Worm (Caenorhabditis elegans) whole organism, mixed stage, embryonic: ENCODE measurements around the gene srh-241.

Source experiments
- M03D4.4 ChIP-seq: sonication (generic microtip); optimal IDR thresholded peaks from 2 replicates; lab custom pipeline; 2017; ENCODE audit warnings: mild to moderate bottlenecking, missing genetic modification characterization, missing compliant biosample characterization
- bed-3 ChIP-seq: fragments of 200-800 bp; sonication (Bioruptor generic); optimal IDR thresholded peaks from 3 replicates; lab custom pipeline; 2018; ENCODE audit warnings: mild to moderate bottlenecking, missing genetic modification characterization, moderate library complexity, missing compliant biosample characterization
- blmp-1 ChIP-seq: fragments of 150-350 bp; optimal IDR thresholded peaks from 2 replicates; lab custom pipeline; 2014; ENCODE audit warnings: missing biosample characterization, missing genetic modification characterization
- ceh-83 ChIP-seq: fragments of 200-800 bp; sonication (Bioruptor generic); optimal IDR thresholded peaks from 2 replicates; lab custom pipeline; 2018; ENCODE audit warnings: mild to moderate bottlenecking, missing genetic modification characterization, missing compliant biosample characterization
- ces-1 ChIP-seq: fragments of 150-350 bp; optimal IDR thresholded peaks from 2 replicates; lab custom pipeline; 2014; ENCODE audit warnings: missing biosample characterization, missing genetic modification reagents, missing genetic modification characterization
- cnd-1 ChIP-seq: fragments of 200-800 bp; sonication (Bioruptor generic); optimal IDR thresholded peaks from 2 replicates; lab custom pipeline; 2018; ENCODE audit warnings: mild to moderate bottlenecking, missing genetic modification characterization, missing compliant biosample characterization
- drap-1 ChIP-seq: fragments of 200-800 bp; sonication (Bioruptor generic); optimal IDR thresholded peaks from 3 replicates; lab custom pipeline; 2018; ENCODE audit warnings: mild to moderate bottlenecking, missing genetic modification characterization, missing compliant biosample characterization
- elt-1 ChIP-seq: sonication (generic microtip); optimal IDR thresholded peaks from 2 replicates; lab custom pipeline; 2017; ENCODE audit warnings: missing genetic modification characterization, mild to moderate bottlenecking, missing compliant biosample characterization, antibody characterized with exemption, moderate library complexity, borderline replicate concordance; ENCODE audit not compliant: insufficient read depth
- elt-3 ChIP-seq: fragments of 150-350 bp; optimal IDR thresholded peaks from 2 replicates; lab custom pipeline; 2014; ENCODE audit warnings: missing biosample characterization, missing genetic modification characterization
- hlh-1 ChIP-seq: fragments of 150-350 bp; optimal IDR thresholded peaks from 2 replicates; lab custom pipeline; 2014; ENCODE audit warnings: missing biosample characterization, missing genetic modification reagents, missing genetic modification characterization
- lin-13 ChIP-seq: fragments of 150-350 bp; optimal IDR thresholded peaks from 2 replicates; lab custom pipeline; 2014; ENCODE audit warnings: missing biosample characterization, missing genetic modification characterization
- mab-5 ChIP-seq: fragments of 150-350 bp; optimal IDR thresholded peaks from 2 replicates; lab custom pipeline; 2014; ENCODE audit warnings: missing biosample characterization, missing genetic modification characterization
- mep-1 ChIP-seq: fragments of 150-350 bp; optimal IDR thresholded peaks from 2 replicates; lab custom pipeline; 2017; ENCODE audit warnings: missing biosample characterization, missing genetic modification reagents, missing genetic modification characterization, inconsistent platforms
- mls-2 ChIP-seq: sonication (generic microtip); optimal IDR thresholded peaks from 2 replicates; lab custom pipeline; 2016; ENCODE audit warnings: mild to moderate bottlenecking, missing genetic modification characterization, moderate library complexity, missing compliant biosample characterization
- nhr-12 ChIP-seq: fragments of 150-350 bp; optimal IDR thresholded peaks from 2 replicates; lab custom pipeline; 2014; ENCODE audit warnings: missing biosample characterization, missing genetic modification characterization
- nhr-237 ChIP-seq: fragments of 150-350 bp; optimal IDR thresholded peaks from 2 replicates; lab custom pipeline; 2014; ENCODE audit warnings: missing biosample characterization, missing genetic modification characterization
- nhr-28 ChIP-seq: fragments of 150-350 bp; optimal IDR thresholded peaks from 2 replicates; lab custom pipeline; 2014; ENCODE audit warnings: missing biosample characterization, missing genetic modification characterization
- nhr-76 ChIP-seq: sonication (generic microtip); optimal IDR thresholded peaks from 2 replicates; lab custom pipeline; 2017; ENCODE audit warnings: missing biosample characterization, missing genetic modification characterization
- sem-2 ChIP-seq: fragments of 200-800 bp; sonication (Bioruptor generic); optimal IDR thresholded peaks from 2 replicates; lab custom pipeline; 2018; ENCODE audit warnings: mild to moderate bottlenecking, missing genetic modification characterization, missing compliant biosample characterization
- sptf-1 ChIP-seq: sonication (generic microtip); optimal IDR thresholded peaks from 2 replicates; lab custom pipeline; 2017; ENCODE audit warnings: mild to moderate bottlenecking, missing genetic modification characterization, moderate library complexity, missing compliant biosample characterization
- tbx-8 ChIP-seq: fragments of 200-800 bp; sonication (Bioruptor generic); optimal IDR thresholded peaks from 2 replicates; lab custom pipeline; 2018; ENCODE audit warnings: mild to moderate bottlenecking, missing genetic modification characterization, moderate library complexity, missing compliant biosample characterization
- unc-120 ChIP-seq: sonication (generic microtip); optimal IDR thresholded peaks from 2 replicates; lab custom pipeline; 2017; ENCODE audit warnings: missing genetic modification characterization, missing compliant biosample characterization; ENCODE audit not compliant: poor library complexity, severe bottlenecking
- unc-39 ChIP-seq: fragments of 150-350 bp; optimal IDR thresholded peaks from 2 replicates; lab custom pipeline; 2014; ENCODE audit warnings: missing biosample characterization, missing genetic modification characterization
- unc-62 ChIP-seq: fragments of 150-350 bp; optimal IDR thresholded peaks from 2 replicates; lab custom pipeline; 2014; ENCODE audit warnings: missing biosample characterization, missing genetic modification reagents, missing genetic modification characterization
- zip-8 ChIP-seq: fragments of 150-350 bp; optimal IDR thresholded peaks from 2 replicates; lab custom pipeline; 2014; ENCODE audit warnings: missing biosample characterization, missing genetic modification characterization

The srh-241 gene

DNA sequence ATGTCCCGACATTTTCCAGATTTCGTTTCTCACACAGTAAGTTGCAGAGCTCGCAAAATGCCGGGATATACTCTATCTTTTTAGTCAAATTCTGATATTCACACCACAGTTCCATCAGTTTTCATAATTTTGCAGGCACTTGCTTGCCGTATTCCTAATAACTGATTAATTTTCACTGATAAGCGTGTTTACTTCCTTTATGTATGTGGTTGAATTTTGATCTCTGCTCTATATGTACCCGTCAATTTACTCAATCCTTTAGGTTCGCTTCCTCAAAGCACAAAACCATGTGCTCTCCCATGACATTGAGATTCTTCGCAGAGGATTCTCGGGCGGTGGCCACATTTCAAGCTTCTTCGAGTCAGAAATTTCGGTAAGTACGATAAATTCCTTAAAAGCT lies 12.2 kb upstream of the srh-241 start:
- TF ChIP-seq tbx-8 (GFP tag; lab: Kevin White, UChicago) (no peak), nhr-12 (no peak), unc-39 (tag; lab: Kevin White, UChicago) (no peak), blmp-1 (tag; lab: Kevin White, UChicago) (no peak), mab-5 (tag; lab: Kevin White, UChicago) (no peak), elt-3 (tag; lab: Kevin White, UChicago) (no peak), ceh-83 (no peak), bed-3 (no peak), cnd-1 (tag; lab: Kevin White, UChicago) (no peak), nhr-28 (tag; lab: Kevin White, UChicago) (no peak), ces-1 (GFP tag; lab: Kevin White, UChicago) (no peak)
- TF ChIP-seq, all 35 proteins: peak for 0

ce11 chrV:2881016-2881415 lies 11.6 kb upstream of the srh-241 start, which contains the start of gene ifc-1:
Gene ifc-1, plus strand, starts transcription at chrV:2881393.
- TF ChIP-seq elt-1 (tag; lab: Kevin White, UChicago) (no peak), sem-2 (GFP tag; lab: Kevin White, UChicago) (no peak), unc-62 (GFP tag; lab: Kevin White, UChicago) (no peak), mls-2 (tag; lab: Kevin White, UChicago) (no peak), sptf-1 (tag; lab: Kevin White, UChicago) (no peak)

DNA sequence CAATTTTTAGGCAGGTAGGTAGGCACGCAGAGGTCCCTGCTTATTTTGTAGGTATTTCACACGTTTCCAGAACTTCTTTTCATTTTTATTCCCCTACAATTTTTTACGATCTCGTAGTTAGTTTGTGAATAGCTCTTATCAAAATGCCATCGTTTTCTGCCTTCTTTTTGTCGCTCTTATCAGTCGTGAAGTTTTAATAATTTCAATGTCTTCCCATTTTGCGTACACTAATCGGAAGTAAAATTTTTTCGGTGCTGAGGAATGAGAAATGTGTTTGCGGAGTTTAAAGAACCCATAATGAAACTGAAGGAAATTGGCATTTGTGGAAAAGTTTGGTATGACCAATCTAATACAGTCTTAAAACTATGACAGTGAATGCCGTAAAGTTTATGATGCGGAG lies 11.0 kb upstream of the srh-241 start:
- TF ChIP-seq sptf-1 (tag; lab: Kevin White, UChicago) (no peak), drap-1 (GFP tag; lab: Kevin White, UChicago) (no peak), sem-2 (GFP tag; lab: Kevin White, UChicago) (no peak), ces-1 (GFP tag; lab: Kevin White, UChicago) (no peak), mab-5 (tag; lab: Kevin White, UChicago) (no peak), M03D4.4 (tag; lab: Kevin White, UChicago) (no peak), mls-2 (tag; lab: Kevin White, UChicago) (no peak), cnd-1 (tag; lab: Kevin White, UChicago) (no peak)

DNA sequence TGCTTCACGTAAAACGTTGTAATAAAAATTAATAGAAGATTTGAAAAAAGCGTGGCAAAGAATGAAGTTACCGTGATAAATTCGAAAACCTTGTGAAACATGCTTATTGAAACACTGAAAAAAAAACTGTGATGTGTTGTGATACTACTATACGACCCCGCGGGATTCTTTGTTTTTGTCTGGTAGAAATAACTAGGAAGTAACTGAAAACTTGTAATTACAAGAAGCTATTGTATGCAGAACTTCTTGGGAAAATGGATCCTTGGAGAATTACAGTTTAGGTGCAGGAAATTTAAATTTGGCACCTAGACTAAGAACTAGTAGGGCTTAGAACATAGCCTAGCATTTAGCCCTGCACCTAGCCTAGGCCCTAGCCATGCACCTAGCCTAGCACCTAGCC lies 10.4 kb upstream of the srh-241 start, which contains the start of gene str-39:
Gene str-39 (minus strand): TSS at position 101 of the 400 bp plus-strand sequence.
- no peak for TF ChIP-seq nhr-76 (tag; lab: Kevin White, UChicago)
- TF ChIP-seq hlh-1 (tag; lab: Kevin White, UChicago), result no peak
- no peak for TF ChIP-seq ceh-83
- TF ChIP-seq M03D4.4 (tag; lab: Kevin White, UChicago), result no peak

ce11 chrV:2877509-2877908 lies 8.1 kb upstream of the srh-241 start, which contains the start of gene F37B4.10:
Gene F37B4.10, minus strand, starts transcription at chrV:2877609.
- TF ChIP-seq sem-2 (GFP tag; lab: Kevin White, UChicago), result no peak
- no peak for TF ChIP-seq unc-39 (tag; lab: Kevin White, UChicago)
- TF ChIP-seq M03D4.4 (tag; lab: Kevin White, UChicago), result no peak
- no peak for TF ChIP-seq sptf-1 (tag; lab: Kevin White, UChicago)
- no peak for TF ChIP-seq cnd-1 (tag; lab: Kevin White, UChicago)
- no peak for TF ChIP-seq nhr-237 (tag; lab: Kevin White, UChicago)
- TF ChIP-seq zip-8 (tag; lab: Kevin White, UChicago), result peak; percentile 31
- TF ChIP-seq mep-1, result peak; percentile 8
- no peak for TF ChIP-seq unc-120

DNA sequence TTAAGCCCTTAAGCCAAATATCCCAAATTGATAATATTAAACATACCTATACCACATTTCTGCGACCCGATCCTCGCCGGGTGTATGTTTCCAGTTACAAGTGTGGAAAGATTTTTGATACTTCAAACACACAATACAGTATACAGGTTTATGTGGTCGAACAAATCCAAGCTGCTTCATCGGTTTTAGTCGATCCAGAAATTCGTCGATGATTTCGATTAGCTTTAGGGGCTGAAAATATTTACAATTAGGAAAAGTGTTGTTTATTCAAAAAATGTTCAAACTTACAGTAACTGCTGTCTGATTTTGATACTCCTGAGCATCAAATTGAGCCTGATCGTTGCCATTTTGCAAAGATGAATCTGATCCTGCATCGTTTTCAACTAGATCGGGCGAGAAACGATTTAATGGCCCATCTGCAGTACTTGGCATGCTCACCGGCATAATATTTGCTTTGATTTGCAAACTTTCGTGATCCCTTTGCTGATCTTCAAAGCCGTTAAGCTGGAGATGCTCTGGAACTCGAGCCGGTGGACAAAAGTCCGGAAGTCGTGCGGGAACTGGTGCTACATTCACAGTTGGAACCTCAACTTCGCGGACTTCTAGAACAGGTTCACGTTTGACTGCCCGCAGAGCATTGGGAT lies 6.9 kb upstream of the srh-241 start:
- TF ChIP-seq nhr-76 (tag; lab: Kevin White, UChicago) (no peak), lin-13 (tag; lab: Kevin White, UChicago) (no peak), elt-1 (tag; lab: Kevin White, UChicago) (no peak), tbx-8 (GFP tag; lab: Kevin White, UChicago) (no peak)

ce11 chrV:2875422-2875821 lies 6.0 kb upstream of the srh-241 start, which contains the start of gene folt-2:
Gene folt-2, minus strand, starts transcription at chrV:2875600.
- no peak for TF ChIP-seq mls-2 (tag; lab: Kevin White, UChicago)
